Worm (Caenorhabditis elegans): Measurements from ENCODE around the gene rbg-3.

DNA sequence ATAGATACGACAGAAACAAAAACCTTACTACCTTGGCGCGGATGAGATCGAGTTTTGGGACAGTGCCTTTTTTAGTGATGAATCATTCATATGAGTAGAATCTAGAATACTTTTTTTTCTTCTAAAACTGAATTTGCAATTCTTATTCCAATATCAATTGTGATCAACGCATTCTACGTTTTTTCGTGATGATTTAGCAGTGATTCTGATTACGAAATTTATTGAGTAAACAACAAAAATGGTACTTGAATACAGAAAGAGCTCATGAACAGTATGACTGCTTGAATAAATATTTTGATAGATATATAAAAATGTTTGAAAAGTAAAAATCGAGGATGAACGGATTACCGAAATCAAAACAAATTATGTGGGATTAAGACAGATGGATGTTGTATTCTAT, 39.1 kb upstream of the rbg-3 start, which contains the start of gene him-18:
- TF ChIP-seq nhr-6 (tag; optimal IDR thresholded peaks at IDR 0.05) (no peak), unc-62 (GFP tag; optimal IDR thresholded peaks at IDR 0.05) (no peak), Y55F3AM.14 (GFP tag; optimal IDR thresholded peaks at IDR 0.05) (no peak), zag-1 (tag; optimal IDR thresholded peaks at IDR 0.05) (no peak), nhr-11 (tag; optimal IDR thresholded peaks at IDR 0.05) (no peak), gmeb-1 (tag; optimal IDR thresholded peaks at IDR 0.05) (no peak)
